Worm (Caenorhabditis elegans): Measurements from ENCODE around the gene ipla-1.

ipla-1 gene

DNA sequence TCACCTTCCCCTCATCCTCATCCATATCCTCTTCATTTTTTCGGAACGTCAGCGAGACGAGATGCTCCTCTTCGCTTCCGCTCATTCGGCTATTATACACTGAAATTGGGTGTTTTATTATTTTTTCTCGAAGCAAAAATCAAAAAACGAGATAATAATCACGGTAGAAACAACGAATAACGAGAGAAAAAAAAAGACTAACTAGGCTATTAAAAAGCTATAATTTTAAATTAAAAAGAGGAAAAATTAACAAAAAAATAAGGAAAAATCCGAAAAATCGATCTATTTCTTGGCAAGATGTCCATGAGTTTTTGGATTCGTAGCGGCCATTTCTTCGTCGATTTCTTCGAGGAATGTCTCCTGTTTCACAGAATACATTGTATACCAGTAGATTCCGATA is at the start of gene ipla-1:
Gene ipla-1, minus strand, starts transcription at position 101 of the 400 bp plus-strand sequence.
- TF ChIP-seq pes-1 (GFP tag; IDR thresholded peaks at IDR 0.05) (no peak), hnd-1 (tag; optimal IDR thresholded peaks at IDR 0.05) (no peak)

DNA sequence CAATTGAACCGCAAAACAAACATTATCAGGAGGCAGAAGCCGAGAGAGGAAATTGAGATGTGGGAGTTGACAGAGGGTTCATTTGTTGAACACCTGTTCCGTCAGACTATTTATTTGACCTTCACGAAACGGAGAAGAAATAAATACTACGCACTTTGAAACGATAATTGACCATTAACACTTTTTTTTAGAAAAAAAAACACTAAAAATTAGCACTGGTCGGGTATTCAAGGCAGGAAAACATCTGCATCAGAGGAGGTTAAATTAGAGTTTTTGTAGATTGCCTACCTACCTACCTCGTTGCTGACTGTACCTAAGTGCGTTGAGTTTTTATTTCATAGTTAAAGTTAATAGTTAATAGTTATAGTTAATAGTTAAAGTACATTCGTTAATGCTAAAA is 48.9 kb upstream of the ipla-1 start:
- TF ChIP-seq hmbx-1 (tag; optimal IDR thresholded peaks at IDR 0.05) (no peak), aly-1 (tag; optimal IDR thresholded peaks at IDR 0.05) (no peak), pes-1 (GFP tag; IDR thresholded peaks at IDR 0.05) (no peak), scrt-1 (GFP tag; IDR thresholded peaks at IDR 0.05) (no peak), hnd-1 (tag; optimal IDR thresholded peaks at IDR 0.05) (no peak), ceh-13 (GFP tag; optimal IDR thresholded peaks at IDR 0.05) (no peak), ama-1 (optimal IDR thresholded peaks at IDR 0.05) (no peak), sea-1 (GFP tag; conservative IDR thresholded peaks at IDR 0.05) (no peak)

- TF ChIP-seq B0310.2 (tag; optimal IDR thresholded peaks at IDR 0.05) (no peak), hnd-1 (tag; optimal IDR thresholded peaks at IDR 0.05) (no peak), ceh-36 (tag; optimal IDR thresholded peaks at IDR 0.05) (no peak), ets-7 (tag; optimal IDR thresholded peaks at IDR 0.05) (no peak), tbx-37 (GFP tag; conservative IDR thresholded peaks at IDR 0.05) (no peak), F13C5.2 (tag; optimal IDR thresholded peaks at IDR 0.05) (no peak)
Observed at ce11 chrII:4648785-4649184, 47.6 kb upstream of the ipla-1 start, which contains the start of gene lgc-27. lgc-27 (plus strand) TSS chrII:4649085.

ce11 chrII:4640748-4641147 is 39.6 kb upstream of the ipla-1 start:
- no peak for TF ChIP-seq ama-1 (optimal IDR thresholded peaks at IDR 0.05)
- TF ChIP-seq hmg-4 (GFP tag; optimal IDR thresholded peaks at IDR 0.05), result no peak
- no peak for TF ChIP-seq pes-1 (GFP tag; IDR thresholded peaks at IDR 0.05)
- no peak for TF ChIP-seq tra-4 (tag; optimal IDR thresholded peaks at IDR 0.05)

ce11 chrII:4638891-4639290 is 37.7 kb upstream of the ipla-1 start:
- no peak for TF ChIP-seq aly-1 (tag; optimal IDR thresholded peaks at IDR 0.05)
- TF ChIP-seq ets-7 (tag; optimal IDR thresholded peaks at IDR 0.05), result no peak
- no peak for TF ChIP-seq hmg-4 (GFP tag; optimal IDR thresholded peaks at IDR 0.05)
- TF ChIP-seq tbx-37 (GFP tag; conservative IDR thresholded peaks at IDR 0.05), result no peak
- no peak for TF ChIP-seq pes-1 (GFP tag; IDR thresholded peaks at IDR 0.05)
- TF ChIP-seq hmbx-1 (tag; optimal IDR thresholded peaks at IDR 0.05), result no peak
- TF ChIP-seq hnd-1 (tag; optimal IDR thresholded peaks at IDR 0.05), result no peak
- TF ChIP-seq sea-1 (GFP tag; conservative IDR thresholded peaks at IDR 0.05), result no peak
- no peak for TF ChIP-seq tbx-11 (GFP tag; IDR thresholded peaks at IDR 0.05)
- no peak for TF ChIP-seq ama-1 (optimal IDR thresholded peaks at IDR 0.05)

DNA sequence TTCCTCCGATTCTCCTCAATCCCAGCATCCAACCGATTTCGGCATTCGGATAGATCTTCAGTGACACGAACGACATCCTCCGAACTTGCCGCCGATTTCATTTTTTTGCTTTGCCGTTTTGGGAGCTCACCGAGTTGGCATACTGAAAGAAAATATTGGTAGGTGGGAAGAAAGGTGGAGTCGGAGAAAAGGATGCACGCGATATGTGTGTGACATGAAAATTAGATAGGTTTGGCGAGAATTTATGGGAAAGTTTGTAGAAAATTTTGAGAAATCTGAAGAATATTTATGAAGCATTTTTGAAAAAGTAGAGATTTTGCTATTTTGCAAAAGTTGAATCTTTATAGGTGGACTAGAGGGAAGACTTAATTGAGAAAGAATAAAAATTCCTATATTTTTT is 37.1 kb upstream of the ipla-1 start, which contains the start of gene che-10:
Gene che-10, minus strand, starts transcription at position 101 of the 400 bp plus-strand sequence.
- TF ChIP-seq tra-4 (tag; optimal IDR thresholded peaks at IDR 0.05) (no peak), hnd-1 (tag; optimal IDR thresholded peaks at IDR 0.05) (no peak), aly-1 (tag; optimal IDR thresholded peaks at IDR 0.05) (no peak), hmg-4 (GFP tag; optimal IDR thresholded peaks at IDR 0.05) (no peak), ceh-13 (GFP tag; optimal IDR thresholded peaks at IDR 0.05) (no peak), ama-1 (optimal IDR thresholded peaks at IDR 0.05) (no peak), hmbx-1 (tag; optimal IDR thresholded peaks at IDR 0.05) (no peak), pes-1 (GFP tag; IDR thresholded peaks at IDR 0.05) (no peak), ets-7 (tag; optimal IDR thresholded peaks at IDR 0.05) (no peak), F13C5.2 (tag; optimal IDR thresholded peaks at IDR 0.05) (no peak), sea-1 (GFP tag; conservative IDR thresholded peaks at IDR 0.05) (no peak), tbx-11 (GFP tag; IDR thresholded peaks at IDR 0.05) (no peak), tbx-37 (GFP tag; conservative IDR thresholded peaks at IDR 0.05) (no peak)

- no peak for TF ChIP-seq ceh-36 (tag; optimal IDR thresholded peaks at IDR 0.05)
- no peak for TF ChIP-seq F13C5.2 (tag; optimal IDR thresholded peaks at IDR 0.05)
- TF ChIP-seq ceh-13 (GFP tag; optimal IDR thresholded peaks at IDR 0.05), result no peak
- TF ChIP-seq hnd-1 (tag; optimal IDR thresholded peaks at IDR 0.05), result no peak
- no peak for TF ChIP-seq ets-7 (tag; optimal IDR thresholded peaks at IDR 0.05)
- TF ChIP-seq tra-4 (tag; optimal IDR thresholded peaks at IDR 0.05), result no peak
- no peak for TF ChIP-seq tbx-11 (GFP tag; IDR thresholded peaks at IDR 0.05)
Observed at ce11 chrII:4631479-4631878, 30.3 kb upstream of the ipla-1 start.

- TF ChIP-seq ceh-36 (tag; optimal IDR thresholded peaks at IDR 0.05) (no peak), F13C5.2 (tag; optimal IDR thresholded peaks at IDR 0.05) (no peak), B0310.2 (tag; optimal IDR thresholded peaks at IDR 0.05) (no peak), ama-1 (optimal IDR thresholded peaks at IDR 0.05) (no peak), scrt-1 (GFP tag; IDR thresholded peaks at IDR 0.05) (no peak), ceh-13 (GFP tag; optimal IDR thresholded peaks at IDR 0.05) (no peak), tra-4 (tag; optimal IDR thresholded peaks at IDR 0.05) (no peak), sea-1 (GFP tag; conservative IDR thresholded peaks at IDR 0.05) (no peak), tbx-11 (GFP tag; IDR thresholded peaks at IDR 0.05) (no peak), hnd-1 (tag; optimal IDR thresholded peaks at IDR 0.05) (no peak), aly-1 (tag; optimal IDR thresholded peaks at IDR 0.05) (no peak), pes-1 (GFP tag; IDR thresholded peaks at IDR 0.05) (no peak), tbx-37 (GFP tag; conservative IDR thresholded peaks at IDR 0.05) (no peak), ets-7 (tag; optimal IDR thresholded peaks at IDR 0.05) (no peak)
Observed at ce11 chrII:4626606-4627005, 25.4 kb upstream of the ipla-1 start, which contains the start of gene F35D11.1. F35D11.1 (plus strand) TSS chrII:4626906.

DNA sequence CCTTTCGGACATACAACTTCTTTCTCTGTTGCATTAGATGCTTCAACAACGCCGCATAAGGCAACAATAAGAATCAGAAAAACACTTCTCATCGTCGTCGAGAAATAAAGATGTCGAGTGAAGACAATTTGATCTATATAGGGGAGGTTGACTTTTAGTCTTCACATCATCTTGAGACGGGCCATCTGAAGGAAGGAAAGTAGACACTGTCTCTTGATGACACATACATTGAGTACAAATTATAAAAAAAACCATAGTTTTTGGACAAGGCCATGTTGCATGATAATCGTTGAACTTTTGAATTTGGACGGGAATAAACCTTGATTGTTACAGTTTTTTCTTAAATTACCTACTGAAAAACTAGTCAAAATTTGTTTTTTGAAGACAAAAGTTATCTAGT is 20.5 kb upstream of the ipla-1 start, which contains the start of gene clec-139:
Gene clec-139, minus strand, starts transcription at position 101 of the 400 bp plus-strand sequence.
- no peak for TF ChIP-seq B0310.2 (tag; optimal IDR thresholded peaks at IDR 0.05)
- TF ChIP-seq hmbx-1 (tag; optimal IDR thresholded peaks at IDR 0.05), result no peak
- TF ChIP-seq tra-4 (tag; optimal IDR thresholded peaks at IDR 0.05), result no peak
- no peak for TF ChIP-seq ama-1 (optimal IDR thresholded peaks at IDR 0.05)
- no peak for TF ChIP-seq ceh-13 (GFP tag; optimal IDR thresholded peaks at IDR 0.05)
- TF ChIP-seq hnd-1 (tag; optimal IDR thresholded peaks at IDR 0.05), result no peak
- no peak for TF ChIP-seq tbx-37 (GFP tag; conservative IDR thresholded peaks at IDR 0.05)
- no peak for TF ChIP-seq ceh-36 (tag; optimal IDR thresholded peaks at IDR 0.05)
- TF ChIP-seq scrt-1 (GFP tag; IDR thresholded peaks at IDR 0.05), result no peak
- TF ChIP-seq flt-1 (GFP tag; IDR thresholded peaks at IDR 0.05), result no peak
- TF ChIP-seq F13C5.2 (tag; optimal IDR thresholded peaks at IDR 0.05), result no peak
- TF ChIP-seq pes-1 (GFP tag; IDR thresholded peaks at IDR 0.05), result no peak
- no peak for TF ChIP-seq aly-1 (tag; optimal IDR thresholded peaks at IDR 0.05)
- no peak for TF ChIP-seq sea-1 (GFP tag; conservative IDR thresholded peaks at IDR 0.05)
- no peak for TF ChIP-seq ets-7 (tag; optimal IDR thresholded peaks at IDR 0.05)
- no peak for TF ChIP-seq tbx-11 (GFP tag; IDR thresholded peaks at IDR 0.05)
- no peak for TF ChIP-seq hmg-4 (GFP tag; optimal IDR thresholded peaks at IDR 0.05)
